Fruit fly (Drosophila melanogaster) whole organism: ENCODE results near the gene CG15740.

Source experiments
- CG8478 ChIP-seq: fragments of >200 bp; optimal IDR thresholded peaks from 2 replicates; lab custom pipeline; 2018; ENCODE audit warnings: inconsistent platforms
- Dll ChIP-seq: fragments of >200 bp; optimal IDR thresholded peaks from 2 replicates; lab custom pipeline; 2017
- EcR ChIP-seq, 2 experiments: fragments of >200 bp; optimal IDR thresholded peaks; 2 replicates each; lab custom pipeline; 2017; ENCODE audit warnings: missing biosample characterization in 2 of 2, missing genetic modification characterization in 2 of 2, missing genetic modification reagents in 2 of 2
- pan ChIP-seq: fragments of >200 bp; optimal IDR thresholded peaks from 2 replicates; lab custom pipeline; 2017
- psq ChIP-seq: fragments of >200 bp; optimal IDR thresholded peaks from 2 replicates; lab custom pipeline; 2017
- usp ChIP-seq: fragments of >200 bp; optimal IDR thresholded peaks from 2 replicates; lab custom pipeline; 2017; ENCODE audit warnings: missing biosample characterization, missing genetic modification characterization, mixed read lengths

The CG15740 gene

DNA sequence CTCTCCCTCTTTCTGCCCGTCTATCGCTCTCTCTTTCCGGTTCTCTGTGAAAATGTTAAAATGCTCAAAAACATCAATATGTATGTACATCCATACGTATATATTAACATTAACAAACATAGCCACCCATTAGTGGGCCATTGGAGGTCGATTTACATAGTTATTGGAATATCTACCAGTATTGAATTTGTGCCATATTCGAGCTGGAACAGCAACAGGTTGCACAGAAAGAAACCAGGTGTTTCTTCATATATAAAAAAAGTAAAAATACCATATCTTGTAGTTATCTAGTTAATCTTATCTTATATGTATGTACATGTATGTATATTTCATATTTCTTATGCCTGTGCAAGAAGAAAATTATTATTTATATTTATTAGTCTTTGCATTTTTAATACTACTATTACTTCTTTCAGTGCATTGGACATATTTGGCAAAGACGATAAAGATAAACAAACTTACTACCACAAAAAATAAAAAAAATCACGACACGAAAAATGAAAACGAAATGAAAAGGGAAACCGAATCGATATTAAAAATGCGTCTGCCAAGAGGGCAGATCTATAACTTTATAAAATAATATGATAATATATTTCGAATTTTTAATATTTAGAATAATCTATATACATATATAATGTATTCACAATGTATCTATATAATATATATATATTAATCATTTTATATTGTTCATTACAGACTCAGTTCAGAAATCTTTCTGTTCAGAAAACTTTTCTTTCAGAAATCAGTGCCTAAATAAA is 2.8 kb upstream of the CG15740 start:
- TF ChIP-seq pan (lab: Kevin White, UChicago) (no peak), CG8478 (lab: Kevin White, UChicago) (no peak), usp (no peak), psq (lab: Kevin White, UChicago) (no peak), EcR (GFP tag; optimal IDR thresholded peaks at IDR 0.05; lab: Kevin White, UChicago) (no peak), Dll (lab: Kevin White, UChicago) (no peak)

DNA sequence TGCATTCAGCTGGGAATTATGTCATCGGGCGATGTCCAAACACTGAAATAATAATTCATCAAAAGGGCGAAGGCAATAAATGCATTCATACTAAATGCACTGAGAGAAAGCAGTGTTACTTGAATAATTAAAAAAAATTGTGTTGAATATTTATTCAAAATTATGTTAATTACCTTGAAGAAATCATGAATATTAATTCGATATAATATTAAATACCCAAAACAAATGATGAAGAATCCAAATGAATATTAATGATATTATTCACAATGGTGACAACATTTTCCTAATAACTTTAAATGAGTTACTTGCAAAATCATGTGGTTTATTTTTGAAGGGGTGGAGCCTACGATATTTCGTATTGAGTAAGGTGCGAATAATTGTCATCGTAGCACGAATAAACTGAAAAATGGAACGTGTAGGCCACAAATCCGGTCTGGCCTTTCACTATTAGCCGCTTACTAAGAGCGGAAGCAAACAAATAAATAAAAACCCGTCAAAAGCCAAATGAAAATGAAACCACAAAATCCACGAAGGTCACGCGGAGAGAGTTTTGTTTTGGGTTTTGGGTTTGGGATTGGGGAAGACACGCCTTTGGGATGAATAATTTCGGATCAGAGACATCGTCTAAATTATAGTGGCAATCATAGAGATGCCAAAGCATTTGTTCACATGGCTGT is 4.1 kb downstream of the CG15740 start:
- no peak for TF ChIP-seq CG8478 (lab: Kevin White, UChicago)
- no peak for TF ChIP-seq pan (lab: Kevin White, UChicago)
- no peak for TF ChIP-seq usp
- TF ChIP-seq psq (lab: Kevin White, UChicago) = no peak
- no peak for TF ChIP-seq EcR (GFP tag; optimal IDR thresholded peaks at IDR 0.05; lab: Kevin White, UChicago)
- TF ChIP-seq Dll (lab: Kevin White, UChicago) = no peak

DNA sequence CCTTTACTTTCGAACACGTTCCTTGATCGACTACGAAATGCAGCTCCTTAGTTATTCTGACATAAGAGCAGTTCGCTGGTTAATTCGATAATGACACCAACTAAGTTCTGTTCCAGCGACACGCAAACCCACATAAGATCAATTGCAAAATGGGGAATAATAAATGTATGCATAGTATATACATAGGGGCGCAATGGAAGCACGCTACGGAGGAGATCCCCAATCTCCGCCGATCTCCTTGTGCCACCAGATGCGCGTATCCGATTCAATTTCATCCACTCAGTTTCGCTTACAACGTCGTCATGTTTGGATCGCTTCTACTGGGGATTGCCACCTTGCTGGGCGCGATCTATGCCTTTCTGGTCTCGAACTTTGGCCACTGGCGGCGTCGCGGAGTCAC is 6.6 kb downstream of the CG15740 start, which contains the start of gene Cyp28c1:
TSS of gene Cyp28c1 (plus strand) at position 301 of the 400 bp plus-strand sequence.
- TF ChIP-seq Dll (lab: Kevin White, UChicago) (no peak), usp (no peak), EcR (GFP tag; optimal IDR thresholded peaks at IDR 0.05; lab: Kevin White, UChicago) (no peak), pan (lab: Kevin White, UChicago) (no peak), CG8478 (lab: Kevin White, UChicago) (no peak), psq (lab: Kevin White, UChicago) (no peak)

DNA sequence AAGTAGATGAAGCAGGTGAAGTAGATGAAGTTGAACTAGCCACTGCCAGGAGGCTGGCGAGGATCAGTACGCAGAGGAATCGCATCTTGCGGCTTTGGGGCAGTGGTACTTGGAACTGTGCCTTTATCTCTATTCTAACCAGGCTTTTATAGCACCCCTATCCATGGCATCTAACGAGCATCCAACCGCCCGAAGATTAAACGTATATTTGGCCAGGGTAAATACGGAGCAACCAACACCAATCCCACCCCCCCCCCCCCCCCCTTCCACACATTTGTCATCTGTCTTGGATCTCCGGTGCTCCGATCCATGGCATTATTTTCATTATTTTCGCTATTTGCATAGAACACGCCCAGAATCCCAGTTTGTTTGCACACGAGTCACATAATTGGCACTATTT is 8.0 kb downstream of the CG15740 start, which contains the start of gene CG15741:
TSS of gene CG15741 (minus strand) at position 101 of the 400 bp plus-strand sequence.
- no peak for TF ChIP-seq EcR (GFP tag; optimal IDR thresholded peaks at IDR 0.05; lab: Kevin White, UChicago)
- no peak for TF ChIP-seq psq (lab: Kevin White, UChicago)
- no peak for TF ChIP-seq pan (lab: Kevin White, UChicago)
- TF ChIP-seq usp = no peak
- no peak for TF ChIP-seq Dll (lab: Kevin White, UChicago)
- no peak for TF ChIP-seq CG8478 (lab: Kevin White, UChicago)

DNA sequence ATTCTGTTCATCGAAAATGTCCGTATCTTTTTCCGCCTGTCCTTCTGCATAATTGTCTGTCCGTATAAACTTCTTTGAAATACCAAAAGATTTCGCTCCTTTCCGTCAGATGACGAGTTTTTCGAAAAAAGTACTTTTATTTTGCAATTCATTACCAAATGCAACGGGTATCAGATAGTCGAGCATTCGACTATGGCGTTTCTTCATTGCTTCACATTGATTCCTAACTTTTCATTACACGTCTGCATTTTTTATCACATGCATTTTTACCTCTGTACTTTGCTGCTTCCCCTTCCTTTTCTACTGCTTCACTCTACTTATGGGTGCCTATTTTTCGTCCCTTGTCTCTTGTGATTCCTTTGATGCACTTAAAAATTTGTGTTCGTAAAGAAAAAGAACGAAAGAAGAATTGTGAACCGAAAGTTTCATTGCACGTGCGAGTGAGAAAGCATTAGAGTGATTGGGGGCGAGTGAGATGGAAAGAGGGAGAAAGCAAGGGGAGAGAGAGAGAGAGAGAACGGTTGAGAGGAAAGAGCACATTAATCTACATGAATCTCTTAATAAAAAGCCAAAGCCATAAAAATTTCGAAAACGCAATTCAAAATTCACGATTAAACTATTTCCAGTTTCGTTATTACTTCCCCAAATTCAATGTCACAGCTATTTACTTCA is 17.4 kb downstream of the CG15740 start:
- TF ChIP-seq psq (lab: Kevin White, UChicago) (no peak), pan (lab: Kevin White, UChicago) (no peak), EcR (GFP tag; optimal IDR thresholded peaks at IDR 0.05; lab: Kevin White, UChicago) (no peak), usp (no peak), CG8478 (lab: Kevin White, UChicago) (no peak), Dll (lab: Kevin White, UChicago) (no peak)

DNA sequence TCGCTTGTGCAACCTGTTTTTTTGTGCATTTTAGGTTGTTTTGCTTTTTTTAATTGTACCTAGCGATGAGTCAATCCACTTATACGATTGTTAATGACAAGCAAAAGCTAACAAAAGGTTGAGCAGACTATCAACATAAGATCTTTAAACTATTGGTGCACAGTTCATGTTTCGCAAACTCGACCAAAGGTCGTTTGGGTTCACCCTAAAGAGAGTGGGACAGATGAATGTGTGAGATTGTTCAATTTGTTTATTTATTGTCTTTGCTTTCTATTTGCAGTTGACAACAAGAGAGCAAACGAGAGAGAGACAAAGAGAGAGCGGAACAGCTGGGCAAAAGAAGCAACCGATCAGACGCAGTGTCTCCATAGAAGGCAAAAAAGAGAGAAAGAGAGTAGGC is 22.9 kb downstream of the CG15740 start:
- no peak for TF ChIP-seq pan (lab: Kevin White, UChicago)
- TF ChIP-seq CG8478 (lab: Kevin White, UChicago) = no peak
- no peak for TF ChIP-seq usp
- no peak for TF ChIP-seq psq (lab: Kevin White, UChicago)
- no peak for TF ChIP-seq EcR (GFP tag; optimal IDR thresholded peaks at IDR 0.05; lab: Kevin White, UChicago)
- no peak for TF ChIP-seq Dll (lab: Kevin White, UChicago)

- TF ChIP-seq EcR (GFP tag; optimal IDR thresholded peaks at IDR 0.05; lab: Kevin White, UChicago) (no peak), psq (lab: Kevin White, UChicago) (no peak), Dll (lab: Kevin White, UChicago) (no peak), pan (lab: Kevin White, UChicago) (no peak), CG8478 (lab: Kevin White, UChicago) (no peak), usp (no peak)
These were observed 24.0 kb downstream of the CG15740 start for dm6 chrX:11821946-11822345.

dm6 chrX:11820284-11821075 is 25.4 kb downstream of the CG15740 start:
- TF ChIP-seq usp (no peak), EcR (GFP tag; optimal IDR thresholded peaks at IDR 0.05; lab: Kevin White, UChicago) (no peak), Dll (lab: Kevin White, UChicago) (no peak), psq (lab: Kevin White, UChicago) (no peak), pan (lab: Kevin White, UChicago) (no peak), CG8478 (lab: Kevin White, UChicago) (no peak)

- TF ChIP-seq pan (lab: Kevin White, UChicago) (no peak), Dll (lab: Kevin White, UChicago) (no peak), CG8478 (lab: Kevin White, UChicago) (no peak), usp (no peak), psq (lab: Kevin White, UChicago) (no peak), EcR (GFP tag; optimal IDR thresholded peaks at IDR 0.05; lab: Kevin White, UChicago) (no peak)
These were observed 26.5 kb downstream of the CG15740 start for dm6 chrX:11819241-11819862.

- TF ChIP-seq Dll (lab: Kevin White, UChicago) (peak; percentile 9), EcR (GFP tag; optimal IDR thresholded peaks at IDR 0.05; lab: Kevin White, UChicago) (no peak)
These were observed 27.2 kb downstream of the CG15740 start for dm6 chrX:11818767-11819089.
